Worm (Caenorhabditis elegans): ENCODE data around the gene saeg-1.

ce11 chrV:10889774-10890173, 24.3 kb upstream of the saeg-1 start:
- TF ChIP-seq pes-1 (GFP tag; IDR thresholded peaks at IDR 0.05) (no peak), scrt-1 (GFP tag; IDR thresholded peaks at IDR 0.05) (no peak), F13C5.2 (tag; optimal IDR thresholded peaks at IDR 0.05) (no peak), flt-1 (GFP tag; IDR thresholded peaks at IDR 0.05) (no peak), ets-7 (tag; optimal IDR thresholded peaks at IDR 0.05) (no peak), ama-1 (optimal IDR thresholded peaks at IDR 0.05) (no peak)
